Worm (Caenorhabditis elegans) whole organism, young adult: ENCODE measurements around the gene F21D12.2.

Source experiments
- B0035.1 ChIP-seq: sonication (generic microtip); optimal IDR thresholded peaks from 2 replicates; lab custom pipeline; 2016; ENCODE audit warnings: missing genetic modification characterization, mild to moderate bottlenecking, missing compliant biosample characterization, missing genotype, missing genetic modification reagents
- F10E7.11 ChIP-seq: sonication (generic microtip); optimal IDR thresholded peaks from 2 replicates; lab custom pipeline; 2017; ENCODE audit warnings: mild to moderate bottlenecking, missing genetic modification characterization, moderate library complexity, missing compliant biosample characterization
- F23B12.7 ChIP-seq: sonication (generic microtip); optimal IDR thresholded peaks from 2 replicates; lab custom pipeline; 2017; ENCODE audit warnings: missing genetic modification characterization, mild to moderate bottlenecking, missing compliant biosample characterization, antibody characterized with exemption, moderate library complexity; ENCODE audit not compliant: insufficient read depth
- F33H1.4 ChIP-seq: fragments of 200-800 bp; sonication (Bioruptor generic); IDR thresholded peaks from 2 replicates; pipeline ENCODE4 v1.3.6; 2022; ENCODE audit warnings: missing genetic modification reagents, missing genetic modification characterization, missing compliant biosample characterization
- F39B2.1 ChIP-seq: fragments of 200-800 bp; sonication (Bioruptor generic); IDR thresholded peaks from 2 replicates; pipeline ENCODE4 v1.3.6; 2022; ENCODE audit warnings: missing genetic modification reagents, missing genetic modification characterization, missing compliant biosample characterization
- F52B5.7 ChIP-seq: sonication (generic microtip); optimal IDR thresholded peaks from 2 replicates; lab custom pipeline; 2016; ENCODE audit warnings: mild to moderate bottlenecking, missing genetic modification characterization, missing compliant biosample characterization
- F57A8.1 ChIP-seq: fragments of 200-800 bp; sonication (Bioruptor generic); optimal IDR thresholded peaks from 2 replicates; lab custom pipeline; 2018; ENCODE audit warnings: mild to moderate bottlenecking, missing genetic modification characterization, moderate library complexity, missing compliant biosample characterization
- K12H6.12 ChIP-seq: fragments of 200-800 bp; sonication (Bioruptor generic); optimal IDR thresholded peaks from 2 replicates; lab custom pipeline; 2018; ENCODE audit warnings: mild to moderate bottlenecking, missing genetic modification characterization, missing compliant biosample characterization
- Y53F4B.3 ChIP-seq: fragments of 200-800 bp; sonication (Bioruptor generic); IDR thresholded peaks from 2 replicates; pipeline ENCODE4 v1.3.6; 2022; ENCODE audit warnings: missing genetic modification reagents, missing genetic modification characterization, missing compliant biosample characterization
- Y95B8A.8 ChIP-seq: fragments of 200-800 bp; sonication (Bioruptor generic); IDR thresholded peaks from 2 replicates; pipeline ENCODE4 v1.3.6; 2022; ENCODE audit warnings: missing genetic modification reagents, missing genetic modification characterization, missing compliant biosample characterization
- ZK185.1 ChIP-seq: sonication (generic microtip); optimal IDR thresholded peaks from 2 replicates; lab custom pipeline; 2016; ENCODE audit warnings: mild to moderate bottlenecking, missing genetic modification characterization, missing compliant biosample characterization; ENCODE audit not compliant: poor library complexity, severe bottlenecking
- aptf-3 ChIP-seq: fragments of 200-800 bp; sonication (Bioruptor generic); IDR thresholded peaks from 2 replicates; pipeline ENCODE4 v1.3.6; 2022; ENCODE audit warnings: missing genetic modification characterization, missing compliant biosample characterization
- athp-1 ChIP-seq: sonication (generic microtip); optimal IDR thresholded peaks from 2 replicates; lab custom pipeline; 2017; ENCODE audit warnings: mild to moderate bottlenecking, missing genetic modification characterization, missing compliant biosample characterization
- attf-3 ChIP-seq: fragments of 200-800 bp; sonication (Bioruptor generic); conservative IDR thresholded peaks from 2 replicates; pipeline ENCODE4 v1.3.6; 2022; ENCODE audit warnings: missing genetic modification reagents, missing genetic modification characterization, missing compliant biosample characterization
- attf-5 ChIP-seq: fragments of 200-800 bp; sonication (Bioruptor generic); optimal IDR thresholded peaks from 2 replicates; lab custom pipeline; 2018; ENCODE audit warnings: mild to moderate bottlenecking, missing genetic modification characterization, missing compliant biosample characterization
- attf-6 ChIP-seq: fragments of 200-800 bp; sonication (Bioruptor generic); IDR thresholded peaks from 2 replicates; pipeline ENCODE4 v1.3.6; 2022; ENCODE audit warnings: missing genetic modification reagents, missing genetic modification characterization, missing compliant biosample characterization
- ccch-3 ChIP-seq: fragments of 200-800 bp; sonication (Bioruptor generic); optimal IDR thresholded peaks from 2 replicates; lab custom pipeline; 2018; ENCODE audit warnings: mild to moderate bottlenecking, missing genetic modification characterization, missing compliant biosample characterization
- cebp-1 ChIP-seq, 2 experiments: fragments of 200-800 bp in 1 of 2; sonication (Bioruptor generic) in 1 of 2; sonication (generic microtip) in 1 of 2; IDR thresholded peaks in 1 of 2; optimal IDR thresholded peaks in 1 of 2; 2 replicates each; pipeline versions ENCODE4 v1.3.6 to Lab custom; 2017 to 2022; ENCODE audit warnings: missing compliant biosample characterization in 2 of 2, missing genetic modification characterization in 2 of 2, mild to moderate bottlenecking in 1 of 2, missing genetic modification reagents in 1 of 2, moderate library complexity in 1 of 2
- ceh-40 ChIP-seq: fragments of 200-800 bp; sonication (Bioruptor generic); IDR thresholded peaks from 2 replicates; pipeline ENCODE4 v1.3.6; 2022; ENCODE audit warnings: missing genetic modification characterization, missing compliant biosample characterization
- dox-1 ChIP-seq: fragments of 200-800 bp; sonication (Bioruptor generic); IDR thresholded peaks from 2 replicates; pipeline ENCODE4 v1.3.6; 2022; ENCODE audit warnings: missing genetic modification reagents, missing genetic modification characterization, missing compliant biosample characterization
- ekl-4 ChIP-seq: fragments of 200-800 bp; sonication (Bioruptor generic); IDR thresholded peaks from 2 replicates; pipeline ENCODE4 v1.3.6; 2022; ENCODE audit warnings: missing genetic modification reagents, missing genetic modification characterization, missing compliant biosample characterization
- ets-4 ChIP-seq: fragments of 200-800 bp; sonication (Bioruptor generic); optimal IDR thresholded peaks from 2 replicates; lab custom pipeline; 2018; ENCODE audit warnings: mild to moderate bottlenecking, missing genetic modification characterization, missing compliant biosample characterization
- gei-17 ChIP-seq: fragments of 200-800 bp; sonication (Bioruptor generic); optimal IDR thresholded peaks from 2 replicates; lab custom pipeline; 2018; ENCODE audit warnings: mild to moderate bottlenecking, missing genetic modification characterization, missing compliant biosample characterization
- him-1 ChIP-seq: sonication (generic microtip); optimal IDR thresholded peaks from 2 replicates; lab custom pipeline; 2016; ENCODE audit warnings: missing genotype, missing genetic modification reagents, missing genetic modification characterization, missing compliant biosample characterization
- hlh-26 ChIP-seq: fragments of 200-800 bp; sonication (Bioruptor generic); conservative IDR thresholded peaks from 2 replicates; pipeline ENCODE4 v1.3.6; 2022; ENCODE audit warnings: missing genetic modification reagents, missing genetic modification characterization, missing compliant biosample characterization
- hmg-1.2 ChIP-seq: fragments of 200-800 bp; sonication (Bioruptor generic); IDR thresholded peaks from 2 replicates; pipeline ENCODE4 v1.3.6; 2022; ENCODE audit warnings: missing genetic modification reagents, missing genetic modification characterization, missing compliant biosample characterization
- hmg-20 ChIP-seq: fragments of 200-800 bp; sonication (Bioruptor generic); IDR thresholded peaks from 2 replicates; pipeline ENCODE4 v1.3.6; 2022; ENCODE audit warnings: missing genetic modification reagents, missing genetic modification characterization, missing compliant biosample characterization
- lag-1 ChIP-seq: fragments of 200-800 bp; sonication (Bioruptor generic); IDR thresholded peaks from 2 replicates; pipeline ENCODE4 v1.3.6; 2022; ENCODE audit warnings: missing genetic modification reagents, missing genetic modification characterization, missing compliant biosample characterization
- let-526 ChIP-seq: fragments of 200-800 bp; sonication (Bioruptor generic); IDR thresholded peaks from 2 replicates; pipeline ENCODE4 v1.3.6; 2022; ENCODE audit warnings: missing genetic modification reagents, missing genetic modification characterization, missing compliant biosample characterization
- lin-35 ChIP-seq, 3 experiments: fragments of 150-350 bp in 2 of 3; sonication (generic microtip) in 1 of 3; optimal IDR thresholded peaks; 2 replicates each; lab custom pipeline; 2014 to 2018; ENCODE audit warnings: missing biosample characterization in 3 of 3, missing genetic modification characterization in 3 of 3, missing genetic modification reagents in 3 of 3
- lin-54 ChIP-seq: fragments of 200-800 bp; sonication (Bioruptor generic); optimal IDR thresholded peaks from 2 replicates; lab custom pipeline; 2018; ENCODE audit warnings: mild to moderate bottlenecking, missing genetic modification characterization, missing compliant biosample characterization
- lir-1 ChIP-seq: fragments of 200-800 bp; sonication (Bioruptor generic); conservative IDR thresholded peaks from 2 replicates; pipeline ENCODE4 v1.3.6; 2022; ENCODE audit warnings: missing genetic modification reagents, missing genetic modification characterization, missing compliant biosample characterization
- lsl-1 ChIP-seq: fragments of 200-800 bp; sonication (Bioruptor generic); optimal IDR thresholded peaks from 2 replicates; lab custom pipeline; 2018; ENCODE audit warnings: mild to moderate bottlenecking, missing genetic modification characterization, moderate library complexity, missing compliant biosample characterization
- madf-8 ChIP-seq: fragments of 200-800 bp; sonication (Bioruptor generic); conservative IDR thresholded peaks from 2 replicates; pipeline ENCODE4 v1.3.6; 2022; ENCODE audit warnings: missing genetic modification reagents, missing genetic modification characterization, missing compliant biosample characterization
- mel-28 ChIP-seq: sonication (generic microtip); optimal IDR thresholded peaks from 2 replicates; lab custom pipeline; 2016; ENCODE audit warnings: borderline replicate concordance, mild to moderate bottlenecking, missing genetic modification characterization, missing compliant biosample characterization
- nhr-120 ChIP-seq: fragments of 200-800 bp; sonication (Bioruptor generic); IDR thresholded peaks from 2 replicates; pipeline ENCODE4 v1.3.6; 2022; ENCODE audit warnings: missing genetic modification characterization, missing compliant biosample characterization
- nhr-80 ChIP-seq: sonication (generic microtip); optimal IDR thresholded peaks from 2 replicates; lab custom pipeline; 2016; ENCODE audit warnings: missing genetic modification characterization, missing compliant biosample characterization
- rcor-1 ChIP-seq: fragments of 200-800 bp; sonication (Bioruptor generic); IDR thresholded peaks from 2 replicates; pipeline ENCODE4 v1.3.6; 2022; ENCODE audit warnings: missing genetic modification reagents, missing genetic modification characterization, missing compliant biosample characterization
- somi-1 ChIP-seq: fragments of 200-800 bp; sonication (Bioruptor generic); optimal IDR thresholded peaks from 2 replicates; lab custom pipeline; 2018; ENCODE audit warnings: mild to moderate bottlenecking, missing genetic modification characterization, missing compliant biosample characterization
- tbx-9 ChIP-seq: sonication (generic microtip); optimal IDR thresholded peaks from 2 replicates; lab custom pipeline; 2016; ENCODE audit warnings: borderline replicate concordance, missing genetic modification characterization, inconsistent platforms, missing compliant biosample characterization
- tlf-1 ChIP-seq: fragments of 200-800 bp; sonication (Bioruptor generic); optimal IDR thresholded peaks from 2 replicates; lab custom pipeline; 2018; ENCODE audit warnings: mild to moderate bottlenecking, missing genetic modification characterization, missing compliant biosample characterization
- xnd-1 ChIP-seq: sonication (generic microtip); optimal IDR thresholded peaks from 2 replicates; lab custom pipeline; 2016; ENCODE audit warnings: missing genotype, missing genetic modification reagents, missing genetic modification characterization, missing compliant biosample characterization
- ztf-25 ChIP-seq: fragments of 200-800 bp; sonication (Bioruptor generic); IDR thresholded peaks from 2 replicates; pipeline ENCODE4 v1.3.6; 2022; ENCODE audit warnings: missing genetic modification reagents, missing genetic modification characterization, missing compliant biosample characterization

F21D12.2 gene

DNA sequence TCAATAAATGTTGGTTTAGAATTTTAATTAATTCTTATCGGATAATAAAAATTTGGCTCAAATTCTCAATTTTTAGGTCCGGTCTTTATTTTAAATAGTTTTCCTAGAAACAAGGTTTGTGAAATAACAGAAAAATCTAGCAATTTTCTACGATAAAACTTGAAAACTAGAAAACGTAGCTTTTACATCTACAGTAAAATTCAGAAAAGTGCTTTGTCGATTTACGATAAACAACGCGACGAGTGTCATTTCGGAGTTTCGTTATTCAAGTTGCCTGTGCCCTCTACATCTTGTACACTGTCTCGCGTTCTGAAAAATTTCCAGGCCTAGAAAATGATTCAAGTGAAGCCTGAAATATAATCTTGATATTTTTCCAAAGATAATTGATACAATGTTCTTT lies 39.2 kb downstream of the F21D12.2 start (continued):
- TF ChIP-seq rcor-1 (GFP tag; lab: Robert Waterston, UW): peak; percentile 57
- no peak for TF ChIP-seq F57A8.1 (GFP tag; lab: Kevin White, UChicago)
- peak; percentile 69 for TF ChIP-seq xnd-1 (tag; lab: Kevin White, UChicago)
- no peak for TF ChIP-seq nhr-120 (GFP tag; lab: Robert Waterston, UW)

DNA sequence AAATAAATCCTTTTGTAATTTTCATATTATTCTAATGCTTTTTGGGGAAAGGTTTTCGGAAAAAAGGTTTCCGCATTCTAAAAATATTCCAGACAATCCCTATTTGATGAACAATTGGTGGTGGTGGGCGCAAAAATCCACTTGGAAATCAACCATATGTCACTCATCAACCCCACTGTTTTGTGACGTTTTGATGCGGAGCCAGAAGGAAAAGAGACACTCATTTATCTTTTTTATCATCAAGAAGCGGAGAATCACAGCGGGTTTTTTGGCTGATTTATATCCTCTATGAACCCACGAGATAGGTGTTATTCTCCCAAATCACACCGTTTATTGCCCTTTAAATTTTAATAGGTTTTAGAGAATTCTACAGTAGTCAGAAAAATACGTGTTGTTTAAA lies 39.6 kb downstream of the F21D12.2 start:
- no peak for TF ChIP-seq athp-1
- TF ChIP-seq lin-54: no peak
- no peak for TF ChIP-seq lag-1 (GFP tag; lab: Robert Waterston, UW)
- no peak for TF ChIP-seq F33H1.4 (GFP tag; lab: Robert Waterston, UW)
- TF ChIP-seq lir-1 (GFP tag; lab: Robert Waterston, UW): no peak
- no peak for TF ChIP-seq ekl-4 (GFP tag; lab: Robert Waterston, UW)
- no peak for TF ChIP-seq F52B5.7 (tag; lab: Kevin White, UChicago)

- TF ChIP-seq K12H6.12 (no peak), xnd-1 (tag; lab: Kevin White, UChicago) (no peak), hmg-20 (no peak), aptf-3 (no peak), ceh-40 (GFP tag; lab: Robert Waterston, UW) (no peak), F33H1.4 (GFP tag; lab: Robert Waterston, UW) (no peak), tbx-9 (tag; lab: Kevin White, UChicago) (no peak), hlh-26 (GFP tag; lab: Robert Waterston, UW) (no peak), cebp-1 (GFP tag; IDR thresholded peaks at IDR 0.05; lab: Robert Waterston, UW) (no peak), cebp-1 (tag; optimal IDR thresholded peaks at IDR 0.05; lab: Kevin White, UChicago) (no peak), ztf-25 (GFP tag; lab: Robert Waterston, UW) (no peak), lin-35 (GFP tag; optimal IDR thresholded peaks at IDR 0.05; lab: Kevin White, UChicago) (no peak), rcor-1 (GFP tag; lab: Robert Waterston, UW) (no peak), tlf-1 (no peak), madf-8 (GFP tag; lab: Robert Waterston, UW) (no peak), ccch-3 (GFP tag; lab: Kevin White, UChicago) (no peak), F23B12.7 (tag; lab: Kevin White, UChicago) (no peak), let-526 (GFP tag; lab: Robert Waterston, UW) (no peak), attf-6 (GFP tag; lab: Robert Waterston, UW) (no peak)
These were observed 40.9 kb downstream of the F21D12.2 start, which contains the start of gene insc-1 for ce11 chrII:7358489-7358943. Gene insc-1, plus strand, starts transcription at chrII:7358893.

DNA sequence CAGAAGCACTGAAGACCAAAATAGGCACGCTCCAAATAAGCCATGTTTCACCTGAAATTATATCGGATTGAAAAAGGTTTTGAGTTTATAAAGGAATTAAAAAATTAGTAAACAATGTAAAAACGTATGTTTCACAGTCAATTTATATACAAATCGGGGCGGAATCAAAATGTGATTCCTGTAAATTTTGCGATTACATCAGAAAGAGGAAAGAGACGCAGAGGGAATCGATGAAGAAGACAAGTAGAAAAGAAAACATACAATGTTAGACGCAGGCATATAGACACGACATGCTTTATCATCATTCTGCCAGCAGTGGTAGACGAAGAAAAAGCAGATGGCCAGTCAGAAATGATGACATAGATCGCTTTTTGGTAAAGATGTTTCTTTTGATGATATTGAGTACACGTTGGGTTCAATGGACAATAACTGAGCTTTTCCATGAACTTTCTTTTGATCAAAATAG lies 46.5 kb downstream of the F21D12.2 start, which contains the start of gene msra-1:
Gene msra-1, minus strand, starts transcription at position 51 of the 466 bp plus-strand sequence.
- TF ChIP-seq hlh-26 (GFP tag; lab: Robert Waterston, UW) (no peak), somi-1 (no peak), dox-1 (GFP tag; lab: Robert Waterston, UW) (no peak), attf-3 (no peak), K12H6.12 (no peak), Y53F4B.3 (GFP tag; lab: Robert Waterston, UW) (no peak), him-1 (tag; lab: Kevin White, UChicago) (no peak), Y95B8A.8 (GFP tag; lab: Robert Waterston, UW) (no peak), F10E7.11 (tag; lab: Kevin White, UChicago) (no peak), gei-17 (GFP tag; lab: Kevin White, UChicago) (no peak), ets-4 (no peak), ZK185.1 (tag; lab: Kevin White, UChicago) (peak; percentile 32), hmg-1.2 (peak; percentile 32; the same call in 1 of the 2 replicates), mel-28 (tag; lab: Kevin White, UChicago) (no peak), lag-1 (GFP tag; lab: Robert Waterston, UW) (no peak), nhr-80 (tag; lab: Kevin White, UChicago) (peak; percentile 80), B0035.1 (tag; lab: Kevin White, UChicago) (no peak), attf-6 (GFP tag; lab: Robert Waterston, UW) (no peak), F39B2.1 (GFP tag; lab: Robert Waterston, UW) (no peak), attf-5 (GFP tag; lab: Kevin White, UChicago) (peak; percentile 22), lsl-1 (GFP tag; lab: Kevin White, UChicago) (no peak)
